Fruit fly (Drosophila melanogaster) ovary, adult (tissue): ENCODE data around the gene CG3638.

ENCODE experiments used
- CG17801 ChIP-seq: fragments of 200-800 bp; optimal IDR thresholded peaks from 2 replicates; lab custom pipeline; 2019; ENCODE audit warnings: missing biosample characterization, mild to moderate bottlenecking, missing genetic modification characterization, moderate library complexity; ENCODE audit not compliant: partially characterized antibody

CG3638 gene

dm6 chrX:1236475-1236874 is at the start of gene CG3638:
Gene CG3638, minus strand, starts transcription at chrX:1236684.
- TF ChIP-seq CG17801 (GFP tag; lab: Kevin White, UChicago), result peak; percentile 2

- no peak for TF ChIP-seq CG17801 (GFP tag; lab: Kevin White, UChicago)
Measured at dm6 chrX:1286136-1286535, 49.7 kb upstream of the CG3638 start.

DNA sequence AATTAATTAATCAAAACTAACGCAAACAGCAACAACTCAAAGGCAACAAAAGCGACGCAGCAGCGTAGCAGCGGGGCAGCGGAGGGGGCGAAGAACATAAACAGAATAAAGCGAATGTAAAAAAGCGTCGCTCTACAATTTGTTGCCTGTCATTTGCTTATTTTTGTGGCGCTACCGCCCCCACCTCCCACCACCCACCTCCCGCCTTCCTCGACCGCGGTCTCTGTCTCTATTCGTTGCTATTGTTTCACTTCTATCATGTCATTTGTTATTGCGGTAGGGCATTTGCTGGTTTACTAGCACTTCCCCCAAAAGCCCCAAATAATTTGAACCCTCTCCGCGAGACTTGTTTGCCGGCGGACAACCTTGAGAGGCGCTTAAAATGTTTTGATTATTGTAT is 48.8 kb upstream of the CG3638 start:
- no peak for TF ChIP-seq CG17801 (GFP tag; lab: Kevin White, UChicago)

dm6 chrX:1284238-1284637 is 47.8 kb upstream of the CG3638 start:
- TF ChIP-seq CG17801 (GFP tag; lab: Kevin White, UChicago), result no peak

- no peak for TF ChIP-seq CG17801 (GFP tag; lab: Kevin White, UChicago)
Measured at dm6 chrX:1282953-1283568, 46.6 kb upstream of the CG3638 start.

DNA sequence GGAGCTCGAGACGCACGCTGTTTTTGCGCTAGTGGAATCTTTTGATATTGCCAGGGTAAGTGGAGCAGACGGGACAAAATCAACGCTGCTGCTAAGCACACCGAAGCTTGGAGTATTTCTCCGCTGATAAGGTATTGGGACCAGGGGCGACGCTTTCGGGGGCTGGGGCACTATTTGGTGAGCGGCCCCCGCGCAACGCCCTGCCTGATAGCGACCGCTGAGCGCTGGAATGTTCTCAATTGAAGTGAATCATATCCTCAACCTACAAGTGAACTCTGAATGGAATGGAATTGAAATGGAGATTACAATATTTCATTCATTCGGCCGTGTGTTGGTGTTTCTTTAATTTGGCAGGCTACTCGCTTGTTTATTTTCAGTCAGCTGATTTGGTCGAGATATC is 45.9 kb upstream of the CG3638 start:
- TF ChIP-seq CG17801 (GFP tag; lab: Kevin White, UChicago), result no peak

- no peak for TF ChIP-seq CG17801 (GFP tag; lab: Kevin White, UChicago)
Measured at dm6 chrX:1278825-1279643, 42.5 kb upstream of the CG3638 start.

dm6 chrX:1277528-1277883 is 41.0 kb upstream of the CG3638 start:
- no peak for TF ChIP-seq CG17801 (GFP tag; lab: Kevin White, UChicago)

DNA sequence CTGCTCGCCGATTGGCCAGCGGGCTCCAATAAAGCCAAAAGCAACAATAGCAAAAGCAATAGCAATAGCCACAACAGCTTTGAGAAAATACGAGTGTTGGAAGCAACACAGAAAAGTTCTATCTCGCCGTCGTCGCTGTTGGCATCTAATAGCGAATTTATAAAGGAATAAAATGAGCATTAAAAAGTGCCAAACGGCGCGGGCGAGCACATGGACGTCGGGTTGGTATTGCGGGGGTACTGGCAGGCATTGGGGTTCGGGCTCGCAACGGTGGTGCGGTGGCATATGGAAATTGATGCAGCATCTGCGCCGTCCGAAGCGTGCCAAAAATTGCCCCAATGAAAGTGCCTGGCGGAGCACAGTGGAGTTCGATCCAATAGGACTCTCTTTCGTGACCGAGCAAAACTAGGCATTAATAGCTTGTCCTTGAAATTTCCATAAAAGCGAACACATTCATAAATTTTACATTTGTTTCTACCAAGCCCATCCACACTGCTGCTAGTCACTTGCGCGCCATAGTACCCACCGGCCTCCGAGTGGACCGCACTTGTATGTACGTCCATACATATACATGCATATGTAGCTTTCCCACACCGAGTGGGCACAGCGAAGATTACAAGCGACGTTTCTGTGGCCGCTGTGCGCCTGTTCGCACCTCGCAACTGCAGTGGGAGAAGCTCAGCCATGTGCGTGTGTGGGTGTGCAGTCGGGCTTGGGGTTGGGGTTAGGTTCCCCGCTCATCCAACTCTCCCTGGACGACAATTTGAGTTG is 40.5 kb upstream of the CG3638 start:
- no peak for TF ChIP-seq CG17801 (GFP tag; lab: Kevin White, UChicago)

- TF ChIP-seq CG17801 (GFP tag; lab: Kevin White, UChicago), result peak; percentile 12
Measured at dm6 chrX:1276047-1276756, 39.7 kb upstream of the CG3638 start.

dm6 chrX:1275018-1275820 is 38.7 kb upstream of the CG3638 start, which contains the start of gene Atf3:
Gene Atf3, minus strand, starts transcription at chrX:1275284.
- TF ChIP-seq CG17801 (GFP tag; lab: Kevin White, UChicago), result peak; percentile 70

DNA sequence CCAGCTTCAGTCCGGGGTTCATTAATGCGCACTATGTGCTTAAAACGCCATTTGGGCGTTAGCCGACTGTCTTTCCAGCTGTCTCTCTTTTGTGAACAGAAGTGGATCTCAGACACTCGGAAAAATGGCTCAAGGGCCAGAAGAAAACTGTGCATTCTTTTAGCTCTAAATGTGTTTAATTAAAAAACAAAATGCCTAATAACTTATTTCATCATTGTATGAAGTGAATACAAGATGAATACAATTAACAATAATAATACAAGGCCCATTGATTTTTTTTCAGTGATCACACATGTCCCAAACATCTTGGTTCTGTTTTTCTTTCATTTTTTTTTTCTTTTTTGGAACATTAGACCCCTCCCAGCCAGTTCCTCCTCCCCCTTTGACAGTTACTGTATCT is 36.4 kb upstream of the CG3638 start:
- TF ChIP-seq CG17801 (GFP tag; lab: Kevin White, UChicago), result no peak

dm6 chrX:1271080-1271479 is 34.6 kb upstream of the CG3638 start:
- TF ChIP-seq CG17801 (GFP tag; lab: Kevin White, UChicago), result peak; percentile 99

DNA sequence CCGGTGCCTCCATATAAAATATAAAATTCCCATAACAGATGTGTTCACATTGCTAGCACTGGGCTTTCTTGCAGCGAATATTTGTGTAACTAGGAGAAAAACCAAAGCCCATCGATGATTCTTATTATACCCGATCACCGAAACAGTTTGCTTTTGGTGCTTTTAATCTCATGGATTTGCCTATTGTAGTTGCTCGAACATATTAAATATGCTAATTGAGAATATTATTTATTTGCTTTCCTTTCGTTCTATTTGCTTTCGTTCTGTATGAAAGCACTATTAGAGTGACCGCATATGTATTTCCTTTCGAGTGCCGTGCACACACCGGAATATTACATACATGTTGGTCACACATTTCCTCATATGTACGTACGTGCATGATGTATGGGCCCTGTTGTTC is 34.2 kb upstream of the CG3638 start:
- TF ChIP-seq CG17801 (GFP tag; lab: Kevin White, UChicago), result no peak
